Worm (Caenorhabditis elegans): ENCODE data around the gene tkt-1.

tkt-1 gene

ce11 chrIV:10245666-10246210 is 2.3 kb downstream of the tkt-1 start, which contains the start of gene F01G10.10 (continued):
- TF ChIP-seq Y95B8A.8 (GFP tag; IDR thresholded peaks at IDR 0.05) (no peak), tbp1 (GFP tag; optimal IDR thresholded peaks at IDR 0.05) (peak; percentile 1), lin-35 (GFP tag; optimal IDR thresholded peaks at IDR 0.05) (no peak), nhr-90 (tag; optimal IDR thresholded peaks at IDR 0.05) (peak; percentile 8), cebp-2 (GFP tag; IDR thresholded peaks at IDR 0.05) (no peak), nhr-179 (tag; optimal IDR thresholded peaks at IDR 0.05) (no peak), D2030.7 (GFP tag; IDR thresholded peaks at IDR 0.05) (peak; percentile 43), rec-8 (tag; optimal IDR thresholded peaks at IDR 0.05) (peak in 1 of 2 experiments; percentile 31), F57A8.1 (GFP tag; optimal IDR thresholded peaks at IDR 0.05) (no peak), snpc-4 (GFP tag; optimal IDR thresholded peaks at IDR 0.05) (no peak), snpc-4 (tag; optimal IDR thresholded peaks at IDR 0.05) (peak in 2 of 4 experiments; percentile 19 to 39), lsl-1 (GFP tag; optimal IDR thresholded peaks at IDR 0.05) (no peak), ztf-6 (GFP tag; IDR thresholded peaks at IDR 0.05) (no peak), Y53G8AR.9 (GFP tag; conservative IDR thresholded peaks at IDR 0.05) (peak; percentile 54; the same call in 1 of the 2 replicates), athp-1 (tag; optimal IDR thresholded peaks at IDR 0.05) (no peak), tlf-1 (GFP tag; optimal IDR thresholded peaks at IDR 0.05) (peak; percentile 21), T26A5.8 (tag; optimal IDR thresholded peaks at IDR 0.05) (no peak), F55B11.4 (tag; optimal IDR thresholded peaks at IDR 0.05; ENCODE audit: borderline replicate concordance, insufficient read depth) (no peak), Y79H2A.3 (GFP tag; conservative IDR thresholded peaks at IDR 0.05) (peak; percentile 61; the same call in 1 of the 2 replicates), cebp-1 (GFP tag; IDR thresholded peaks at IDR 0.05) (no peak), cebp-1 (tag; optimal IDR thresholded peaks at IDR 0.05) (peak; percentile 8), F23B12.7 (tag; optimal IDR thresholded peaks at IDR 0.05; ENCODE audit: insufficient read depth) (no peak), snpc-3.4 (tag; optimal IDR thresholded peaks at IDR 0.05) (no peak), let-607 (tag; optimal IDR thresholded peaks at IDR 0.05) (peak in 1 of 2 experiments; percentile 26), mel-28 (tag; optimal IDR thresholded peaks at IDR 0.05; ENCODE audit: borderline replicate concordance) (no peak), ztf-28 (GFP tag; IDR thresholded peaks at IDR 0.05) (no peak), zfh-2 (GFP tag; conservative IDR thresholded peaks at IDR 0.05) (no peak), lag-1 (GFP tag; IDR thresholded peaks at IDR 0.05) (no peak), attf-5 (GFP tag; optimal IDR thresholded peaks at IDR 0.05) (peak; percentile 3), ztf-22 (GFP tag; optimal IDR thresholded peaks at IDR 0.05) (peak; percentile 17), hmg-20 (GFP tag; IDR thresholded peaks at IDR 0.05) (no peak), attf-6 (GFP tag; IDR thresholded peaks at IDR 0.05) (peak; percentile 48; the same call in 1 of the 2 replicates), F52B5.7 (tag; optimal IDR thresholded peaks at IDR 0.05) (no peak), ztf-25 (GFP tag; IDR thresholded peaks at IDR 0.05) (0 out of 2 replicates have a peak, but pooled peaks have one; percentile 64)

- TF ChIP-seq madf-6 (GFP tag; IDR thresholded peaks at IDR 0.05) (no peak), cebp-1 (GFP tag; IDR thresholded peaks at IDR 0.05) (no peak), cebp-1 (tag; optimal IDR thresholded peaks at IDR 0.05) (peak; percentile 22), ztf-26 (tag; optimal IDR thresholded peaks at IDR 0.05) (peak; percentile 43), nhr-80 (tag; optimal IDR thresholded peaks at IDR 0.05) (peak; percentile 20)
Measured at ce11 chrIV:10250577-10251075, 7.2 kb downstream of the tkt-1 start, which contains the start of gene daf-14. TSS of gene daf-14 (plus strand) at chrIV:10250627.

Measured in whole organism, young adult.